Fruit fly (Drosophila melanogaster) whole organism: Measurements from ENCODE around the gene CG7987.

Source experiments
- CG8478 ChIP-seq: fragments of >200 bp; optimal IDR thresholded peaks from 2 replicates; lab custom pipeline; 2018; ENCODE audit warnings: inconsistent platforms
- Dll ChIP-seq: fragments of >200 bp; optimal IDR thresholded peaks from 2 replicates; lab custom pipeline; 2017
- pan ChIP-seq: fragments of >200 bp; optimal IDR thresholded peaks from 2 replicates; lab custom pipeline; 2017
- psq ChIP-seq: fragments of >200 bp; optimal IDR thresholded peaks from 2 replicates; lab custom pipeline; 2017

- no peak for TF ChIP-seq Dll (lab: Kevin White, UChicago)
- TF ChIP-seq pan, result no peak
- TF ChIP-seq psq (lab: Kevin White, UChicago), result no peak
- no peak for TF ChIP-seq CG8478
These were observed 7.1 kb downstream of the CG7987 start, which contains the start of gene CG8066 for dm6 chr3R:14568501-14569137.
